Fruit fly (Drosophila melanogaster) whole organism, prepupa: ENCODE results near the gene Nf-YA.

Experiments used
- Blimp-1 ChIP-seq: fragments of 200-800 bp; sonication (Bioruptor generic); optimal IDR thresholded peaks from 3 replicates; lab custom pipeline; 2017; ENCODE audit warnings: missing biosample characterization, missing genetic modification characterization, mild to moderate bottlenecking, moderate library complexity, missing genetic modification reagents
- CG10631 ChIP-seq: fragments of 200-800 bp; sonication (Bioruptor generic); optimal IDR thresholded peaks from 2 replicates; lab custom pipeline; 2016; ENCODE audit warnings: missing biosample characterization, missing genetic modification characterization
- CG11294 ChIP-seq: fragments of 200-800 bp; sonication (Bioruptor generic); IDR thresholded peaks from 2 replicates; pipeline ENCODE4 v1.3.6; 2022; ENCODE audit warnings: missing biosample characterization, missing genetic modification characterization
- CG11762 ChIP-seq: fragments of 200-800 bp; sonication (Bioruptor generic); optimal IDR thresholded peaks from 3 replicates; lab custom pipeline; 2016; ENCODE audit warnings: missing biosample characterization, missing genetic modification characterization; ENCODE audit not compliant: insufficient read depth
- CG11902 ChIP-seq: fragments of 200-800 bp; sonication (Bioruptor generic); optimal IDR thresholded peaks from 3 replicates; lab custom pipeline; 2016; ENCODE audit warnings: missing biosample characterization, missing genetic modification characterization
- CG15336 ChIP-seq: fragments of 200-800 bp; sonication (Bioruptor generic); IDR thresholded peaks from 2 replicates; pipeline ENCODE4 v1.3.6; 2022; ENCODE audit warnings: missing biosample characterization, missing genetic modification characterization
- CG1621 ChIP-seq: fragments of 200-800 bp; sonication (Bioruptor generic); optimal IDR thresholded peaks from 3 replicates; lab custom pipeline; 2018; ENCODE audit warnings: missing biosample characterization, mild to moderate bottlenecking, missing genetic modification characterization
- CG3032 ChIP-seq: fragments of 200-800 bp; optimal IDR thresholded peaks from 2 replicates; lab custom pipeline; 2019; ENCODE audit warnings: missing biosample characterization, mild to moderate bottlenecking, missing genetic modification characterization, moderate library complexity
- CG31627 ChIP-seq: fragments of 200-800 bp; sonication (Bioruptor generic); optimal IDR thresholded peaks from 3 replicates; lab custom pipeline; 2016; ENCODE audit warnings: missing biosample characterization, missing genetic modification characterization
- CG32006 ChIP-seq: fragments of 200-800 bp; sonication (Bioruptor generic); optimal IDR thresholded peaks from 3 replicates; lab custom pipeline; 2017; ENCODE audit warnings: missing biosample characterization, mild to moderate bottlenecking, missing genetic modification characterization
- CG34406 ChIP-seq: fragments of 200-800 bp; sonication (Bioruptor generic); optimal IDR thresholded peaks from 3 replicates; lab custom pipeline; 2016; ENCODE audit warnings: missing biosample characterization, missing genetic modification characterization
- CG3919 ChIP-seq: fragments of 200-800 bp; sonication (Bioruptor generic); optimal IDR thresholded peaks from 3 replicates; lab custom pipeline; 2016; ENCODE audit warnings: missing biosample characterization, missing genetic modification characterization
- CG4318 ChIP-seq: fragments of 200-800 bp; sonication (Bioruptor generic); optimal IDR thresholded peaks from 3 replicates; lab custom pipeline; 2017; ENCODE audit warnings: missing biosample characterization, mild to moderate bottlenecking, missing genetic modification characterization
- CG6163 ChIP-seq: fragments of 200-800 bp; sonication (Bioruptor generic); IDR thresholded peaks from 3 replicates; pipeline ENCODE4 v1.3.6; 2022; ENCODE audit warnings: missing biosample characterization, missing genetic modification characterization
- CG6276 ChIP-seq: fragments of 200-800 bp; sonication (Bioruptor generic); optimal IDR thresholded peaks from 2 replicates; lab custom pipeline; 2017; ENCODE audit warnings: missing biosample characterization, mild to moderate bottlenecking, missing genetic modification characterization
- CG6808 ChIP-seq: fragments of 200-800 bp; sonication (Bioruptor generic); optimal IDR thresholded peaks from 3 replicates; lab custom pipeline; 2017; ENCODE audit warnings: missing biosample characterization, missing genetic modification characterization, mild to moderate bottlenecking, moderate library complexity, missing genetic modification reagents
- CG6854 ChIP-seq: fragments of 200-800 bp; sonication (Bioruptor generic); optimal IDR thresholded peaks from 2 replicates; lab custom pipeline; 2017; ENCODE audit warnings: missing biosample characterization, mild to moderate bottlenecking, missing genetic modification characterization
- CG8119 ChIP-seq: fragments of 200-800 bp; sonication (Bioruptor generic); IDR thresholded peaks from 3 replicates; pipeline ENCODE4 v1.3.6; 2022; ENCODE audit warnings: missing biosample characterization, missing genetic modification characterization
- CG9139 ChIP-seq: fragments of 200-800 bp; sonication (Bioruptor generic); optimal IDR thresholded peaks from 3 replicates; lab custom pipeline; 2017; ENCODE audit warnings: missing biosample characterization, mild to moderate bottlenecking, missing genetic modification characterization
- Eip75B ChIP-seq: fragments of 200-800 bp; sonication (Bioruptor generic); optimal IDR thresholded peaks from 3 replicates; lab custom pipeline; 2016; ENCODE audit warnings: missing biosample characterization, missing genetic modification characterization
- Eip78C ChIP-seq: fragments of 200-800 bp; sonication (Bioruptor generic); peaks from one replicate; lab custom pipeline; 2016; ENCODE audit warnings: missing biosample characterization, missing genetic modification characterization
- Eip93F ChIP-seq: fragments of 200-800 bp; sonication (Bioruptor generic); optimal IDR thresholded peaks from 2 replicates; lab custom pipeline; 2016; ENCODE audit warnings: missing biosample characterization, mild to moderate bottlenecking, missing genetic modification characterization
- Ets21C ChIP-seq: fragments of 200-800 bp; sonication (Bioruptor generic); optimal IDR thresholded peaks from 3 replicates; lab custom pipeline; 2016; ENCODE audit warnings: missing biosample characterization, missing genetic modification characterization
- Ets96B ChIP-seq: fragments of 200-800 bp; optimal IDR thresholded peaks from 2 replicates; lab custom pipeline; 2019; ENCODE audit warnings: missing biosample characterization, mild to moderate bottlenecking, missing genetic modification characterization, moderate library complexity
- Hr38 ChIP-seq: sonication (Bioruptor generic); optimal IDR thresholded peaks from 2 replicates; lab custom pipeline; 2016; ENCODE audit warnings: missing biosample characterization, missing genetic modification characterization
- Hr39 ChIP-seq: fragments of 200-800 bp; sonication (Bioruptor generic); optimal IDR thresholded peaks from 2 replicates; lab custom pipeline; 2016; ENCODE audit warnings: missing biosample characterization, missing genetic modification characterization
- Hr4 ChIP-seq: fragments of 200-800 bp; sonication (Bioruptor generic); optimal IDR thresholded peaks from 3 replicates; lab custom pipeline; 2016; ENCODE audit warnings: missing biosample characterization, missing genetic modification characterization
- Lpt ChIP-seq: fragments of 200-800 bp; sonication (Bioruptor generic); optimal IDR thresholded peaks from 3 replicates; lab custom pipeline; 2016; ENCODE audit warnings: missing biosample characterization, missing genetic modification characterization
- Met ChIP-seq: fragments of 200-800 bp; sonication (Bioruptor generic); optimal IDR thresholded peaks from 3 replicates; lab custom pipeline; 2016; ENCODE audit warnings: missing biosample characterization, missing genetic modification characterization
- OdsH ChIP-seq: fragments of 200-800 bp; sonication (Bioruptor generic); optimal IDR thresholded peaks from 3 replicates; lab custom pipeline; 2016; ENCODE audit warnings: missing biosample characterization, missing genetic modification characterization
- Smox ChIP-seq: fragments of 200-800 bp; sonication (Bioruptor generic); optimal IDR thresholded peaks from 3 replicates; lab custom pipeline; 2016; ENCODE audit warnings: missing biosample characterization, missing genetic modification characterization
- Sox14 ChIP-seq: fragments of 200-800 bp; sonication (Bioruptor generic); optimal IDR thresholded peaks from 3 replicates; lab custom pipeline; 2016; ENCODE audit warnings: missing biosample characterization, missing genetic modification characterization
- acj6 ChIP-seq: fragments of 200-800 bp; sonication (Bioruptor generic); optimal IDR thresholded peaks from 3 replicates; lab custom pipeline; 2016; ENCODE audit warnings: missing biosample characterization, missing genetic modification characterization
- cyc ChIP-seq: fragments of 200-800 bp; sonication (Bioruptor generic); optimal IDR thresholded peaks from 3 replicates; lab custom pipeline; 2016; ENCODE audit warnings: missing biosample characterization, missing genetic modification characterization
- dac ChIP-seq: fragments of 200-800 bp; sonication (Bioruptor generic); optimal IDR thresholded peaks from 2 replicates; lab custom pipeline; 2017; ENCODE audit warnings: missing biosample characterization, mild to moderate bottlenecking, missing genetic modification characterization
- eg ChIP-seq: fragments of 200-800 bp; sonication (Bioruptor generic); IDR thresholded peaks from 3 replicates; pipeline ENCODE4 v1.3.6; 2022; ENCODE audit warnings: missing biosample characterization, missing genetic modification characterization
- fd59A ChIP-seq: fragments of 200-800 bp; sonication (Bioruptor generic); optimal IDR thresholded peaks from 2 replicates; lab custom pipeline; 2017; ENCODE audit warnings: missing biosample characterization, mild to moderate bottlenecking, missing genetic modification characterization, missing genetic modification reagents
- fd85E ChIP-seq: fragments of 200-800 bp; sonication (Bioruptor generic); optimal IDR thresholded peaks from 3 replicates; lab custom pipeline; 2016; ENCODE audit warnings: missing biosample characterization, missing genetic modification characterization
- fkh ChIP-seq: fragments of 200-800 bp; sonication (Bioruptor generic); optimal IDR thresholded peaks from 3 replicates; lab custom pipeline; 2017; ENCODE audit warnings: missing biosample characterization, mild to moderate bottlenecking, missing genetic modification characterization, moderate library complexity
- net ChIP-seq: fragments of 200-800 bp; sonication (Bioruptor generic); optimal IDR thresholded peaks from 3 replicates; lab custom pipeline; 2016; ENCODE audit warnings: missing biosample characterization, missing genetic modification characterization
- pdm3 ChIP-seq: fragments of 200-800 bp; sonication (Bioruptor generic); optimal IDR thresholded peaks from 3 replicates; lab custom pipeline; 2016; ENCODE audit warnings: missing biosample characterization, missing genetic modification characterization
- spab ChIP-seq: fragments of 200-800 bp; sonication (Bioruptor generic); optimal IDR thresholded peaks from 2 replicates; lab custom pipeline; 2017; ENCODE audit warnings: missing biosample characterization, mild to moderate bottlenecking, missing genetic modification characterization, missing genetic modification reagents
- ss ChIP-seq, 2 experiments: fragments of 200-800 bp; sonication (Bioruptor generic); optimal IDR thresholded peaks; 2 replicates in 1 of 2; 3 replicates in 1 of 2; lab custom pipeline; 2017 to 2018; ENCODE audit warnings: mild to moderate bottlenecking in 2 of 2, missing biosample characterization in 2 of 2, missing genetic modification characterization in 2 of 2, moderate library complexity in 1 of 2
- svp ChIP-seq: fragments of 200-800 bp; sonication (Bioruptor generic); peaks from one replicate; lab custom pipeline; 2016; ENCODE audit warnings: missing biosample characterization, missing genetic modification characterization
- topi ChIP-seq: fragments of 200-800 bp; sonication (Bioruptor generic); optimal IDR thresholded peaks from 3 replicates; lab custom pipeline; 2016; ENCODE audit warnings: missing biosample characterization, missing genetic modification characterization
- vri ChIP-seq: fragments of 200-800 bp; sonication (Bioruptor generic); optimal IDR thresholded peaks from 3 replicates; lab custom pipeline; 2016; ENCODE audit warnings: missing biosample characterization, mild to moderate bottlenecking, missing genetic modification characterization

Nf-YA gene

DNA sequence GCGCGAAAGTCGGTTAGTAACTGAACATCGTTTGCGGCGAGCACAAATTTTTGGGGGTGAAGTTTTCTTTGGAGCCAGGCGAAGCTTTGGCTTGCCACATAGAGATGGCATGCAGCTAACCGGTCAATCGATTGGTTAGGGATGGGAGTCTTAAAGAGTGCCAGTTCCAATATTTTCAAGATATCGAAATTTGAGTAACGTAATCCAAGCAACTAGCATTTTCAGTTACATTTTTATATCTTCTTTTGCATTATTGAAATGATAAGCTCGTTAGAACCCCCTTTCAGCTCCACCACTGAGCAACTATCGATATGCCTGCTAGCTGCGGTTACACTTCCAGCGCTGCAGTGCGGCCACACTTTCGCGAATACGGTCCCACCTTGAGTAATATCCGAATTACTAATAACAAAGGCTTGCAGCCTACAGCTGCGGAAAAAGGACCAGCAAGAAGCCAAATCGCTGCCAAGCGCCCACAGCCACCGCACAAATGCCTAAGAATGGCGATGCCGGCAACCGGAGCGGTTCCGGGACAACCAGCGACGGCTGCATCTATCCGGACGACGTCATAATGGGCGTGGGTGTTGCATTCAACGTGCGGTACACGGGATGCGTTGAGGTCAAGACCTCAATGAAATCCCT, 15.3 kb downstream of the Nf-YA start, which contains the start of the genes Atat and Shc (continued):
- TF ChIP-seq Met (GFP tag; lab: Kevin White, UChicago) (peak; percentile 98), fkh (peak; percentile 87), CG15336 (GFP tag; lab: Robert Waterston, UW) (peak; percentile 95), Sox14 (GFP tag; lab: Kevin White, UChicago) (peak; percentile 100), CG31627 (peak; percentile 100), CG1621 (tag; lab: Kevin White, UChicago) (peak; percentile 97), Eip93F (GFP tag; lab: Kevin White, UChicago) (peak; percentile 95), Ets96B (tag; lab: Kevin White, UChicago) (peak; percentile 97), net (peak; percentile 98), CG11902 (peak; percentile 99), CG3919 (GFP tag; lab: Kevin White, UChicago) (peak; percentile 99), spab (GFP tag; lab: Kevin White, UChicago) (peak; percentile 95), Blimp-1 (GFP tag; lab: Kevin White, UChicago) (peak; percentile 95), svp (GFP tag; lab: Kevin White, UChicago) (peak; percentile 99), CG11762 (peak; percentile 97), Ets21C (GFP tag; lab: Kevin White, UChicago) (peak; percentile 99), CG6854 (GFP tag; lab: Kevin White, UChicago) (peak; percentile 94)

DNA sequence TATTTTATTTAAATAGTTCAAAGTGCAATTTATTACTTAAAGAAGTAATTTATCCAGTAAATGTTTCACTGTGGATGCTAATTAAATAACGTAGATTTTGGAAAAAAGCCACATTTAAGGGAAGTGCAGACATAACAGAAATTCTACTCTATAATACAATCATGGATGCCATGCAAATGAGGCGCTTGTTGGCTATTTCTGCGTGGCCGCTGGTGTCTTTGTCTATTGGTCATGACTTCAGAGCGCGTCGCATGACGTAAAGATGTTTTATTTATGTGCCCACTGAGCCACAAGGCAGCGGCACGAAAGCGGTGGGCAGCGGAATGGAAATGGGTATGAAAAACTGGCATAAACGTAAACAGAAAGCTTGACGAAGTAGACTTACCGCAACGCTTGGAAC, 16.2 kb downstream of the Nf-YA start:
- no peak for TF ChIP-seq spab (GFP tag; lab: Kevin White, UChicago)
- no peak for TF ChIP-seq CG3032
- no peak for TF ChIP-seq CG6808 (GFP tag; lab: Kevin White, UChicago)
- no peak for TF ChIP-seq CG34406
- TF ChIP-seq CG10631 (GFP tag; lab: Kevin White, UChicago) = no peak
- peak; percentile 63; the same call in 2 of the 3 replicates for TF ChIP-seq eg (GFP tag; lab: Robert Waterston, UW)
- peak; percentile 22 for TF ChIP-seq vri
- no peak for TF ChIP-seq Hr38 (GFP tag; lab: Kevin White, UChicago)
- TF ChIP-seq Met (GFP tag; lab: Kevin White, UChicago) = no peak
- no peak for TF ChIP-seq topi (GFP tag; lab: Kevin White, UChicago)
- TF ChIP-seq CG1621 (tag; lab: Kevin White, UChicago) = no peak
- no peak for TF ChIP-seq cyc (GFP tag; lab: Kevin White, UChicago)
- no peak for TF ChIP-seq Eip75B (GFP tag; lab: Kevin White, UChicago)
- no peak for TF ChIP-seq acj6 (GFP tag; lab: Kevin White, UChicago)
- TF ChIP-seq Eip93F (GFP tag; lab: Kevin White, UChicago) = no peak
- TF ChIP-seq Ets96B (tag; lab: Kevin White, UChicago) = no peak
- TF ChIP-seq CG11902 = no peak
- TF ChIP-seq CG3919 (GFP tag; lab: Kevin White, UChicago) = peak; percentile 3
- TF ChIP-seq fd85E = no peak
- TF ChIP-seq CG6276 (GFP tag; lab: Kevin White, UChicago) = peak; percentile 10
- TF ChIP-seq Smox (GFP tag; lab: Kevin White, UChicago) = no peak
- TF ChIP-seq CG4318 = peak; percentile 0
- TF ChIP-seq Lpt = no peak
- TF ChIP-seq CG11294 = no peak
- no peak for TF ChIP-seq CG11762
- TF ChIP-seq Sox14 (GFP tag; lab: Kevin White, UChicago) = no peak
- TF ChIP-seq svp (GFP tag; lab: Kevin White, UChicago) = peak; percentile 50
- TF ChIP-seq fkh = no peak
- no peak for TF ChIP-seq ss (GFP tag; optimal IDR thresholded peaks at IDR 0.05; lab: Kevin White, UChicago)
- no peak for TF ChIP-seq dac (GFP tag; lab: Kevin White, UChicago)
- TF ChIP-seq Hr39 (GFP tag; lab: Kevin White, UChicago) = no peak
- TF ChIP-seq Hr4 (GFP tag; lab: Kevin White, UChicago) = peak; percentile 63
- TF ChIP-seq CG32006 (GFP tag; lab: Kevin White, UChicago) = peak; percentile 64
- TF ChIP-seq CG6854 (GFP tag; lab: Kevin White, UChicago) = no peak
- TF ChIP-seq net = peak; percentile 31
- peak; percentile 35; the same call in 2 of the 3 replicates for TF ChIP-seq CG8119 (GFP tag; lab: Robert Waterston, UW)
- peak; percentile 36 for TF ChIP-seq Eip78C (GFP tag; lab: Kevin White, UChicago)
- peak; percentile 40; the same call in 1 of the 3 replicates for TF ChIP-seq CG6163
- no peak for TF ChIP-seq fd59A (GFP tag; lab: Kevin White, UChicago)
- peak; percentile 55 for TF ChIP-seq CG15336 (GFP tag; lab: Robert Waterston, UW)
- TF ChIP-seq OdsH (GFP tag; lab: Kevin White, UChicago) = no peak
- TF ChIP-seq CG9139 (GFP tag; lab: Kevin White, UChicago) = no peak
- TF ChIP-seq pdm3 (GFP tag; lab: Kevin White, UChicago) = no peak
